Worm (Caenorhabditis elegans) whole organism, young adult: ENCODE results near the gene fbxb-107.

Experiments used
- Y79H2A.3 ChIP-seq: fragments of 200-800 bp; sonication (Bioruptor generic); conservative IDR thresholded peaks from 2 replicates; pipeline ENCODE4 v1.3.6; 2022; ENCODE audit warnings: missing genetic modification reagents, missing genetic modification characterization, missing compliant biosample characterization
- die-1 ChIP-seq: sonication (generic microtip); optimal IDR thresholded peaks from 2 replicates; lab custom pipeline; 2016; ENCODE audit warnings: missing genotype, mild to moderate bottlenecking, missing genetic modification characterization, missing compliant biosample characterization
- egl-44 ChIP-seq: fragments of 200-800 bp; sonication (Bioruptor generic); IDR thresholded peaks from 2 replicates; pipeline ENCODE4 v1.3.6; 2022; ENCODE audit warnings: missing genetic modification reagents, missing genetic modification characterization, missing compliant biosample characterization
- him-1 ChIP-seq: sonication (generic microtip); optimal IDR thresholded peaks from 2 replicates; lab custom pipeline; 2016; ENCODE audit warnings: missing genotype, missing genetic modification reagents, missing genetic modification characterization, missing compliant biosample characterization
- lir-1 ChIP-seq: fragments of 200-800 bp; sonication (Bioruptor generic); conservative IDR thresholded peaks from 2 replicates; pipeline ENCODE4 v1.3.6; 2022; ENCODE audit warnings: missing genetic modification reagents, missing genetic modification characterization, missing compliant biosample characterization
- mes-4 ChIP-seq: sonication (generic microtip); optimal IDR thresholded peaks from 2 replicates; lab custom pipeline; 2016; ENCODE audit warnings: missing genotype, missing genetic modification characterization, missing compliant biosample characterization
- somi-1 ChIP-seq: fragments of 200-800 bp; sonication (Bioruptor generic); optimal IDR thresholded peaks from 2 replicates; lab custom pipeline; 2018; ENCODE audit warnings: mild to moderate bottlenecking, missing genetic modification characterization, missing compliant biosample characterization

DNA sequence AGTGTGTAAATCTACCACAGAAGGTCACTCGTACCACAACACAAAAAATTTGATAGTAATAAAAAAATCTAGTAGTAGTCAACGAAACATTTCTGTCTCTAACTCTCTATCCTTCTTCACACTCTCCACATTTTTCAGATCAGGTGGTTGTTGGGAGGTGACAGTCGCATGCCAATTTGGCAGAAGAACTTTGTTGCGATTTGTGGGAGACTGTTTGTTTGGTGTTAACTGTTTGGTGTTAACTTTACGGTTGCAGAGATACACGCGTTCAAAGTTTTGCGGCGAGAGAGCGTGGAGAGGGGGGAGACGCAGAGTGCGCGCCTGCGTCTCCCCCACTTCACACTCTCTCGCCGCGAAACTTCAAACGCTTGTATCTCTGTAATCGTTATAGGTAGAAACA lies 46.4 kb downstream of the fbxb-107 start:
- TF ChIP-seq Y79H2A.3 (GFP tag; lab: Robert Waterston, UW): no peak
- TF ChIP-seq lir-1 (GFP tag; lab: Robert Waterston, UW): no peak
- no peak for TF ChIP-seq him-1 (tag; lab: Kevin White, UChicago)
- no peak for TF ChIP-seq egl-44 (GFP tag; lab: Robert Waterston, UW)
- TF ChIP-seq mes-4: no peak
- TF ChIP-seq somi-1 (GFP tag; lab: Kevin White, UChicago): no peak
- TF ChIP-seq die-1: no peak
